Worm (Caenorhabditis elegans): ENCODE results near the gene F45D11.11.

- no peak for TF ChIP-seq lin-39 (tag; optimal IDR thresholded peaks at IDR 0.05)
- no peak for TF ChIP-seq unc-62 (GFP tag; optimal IDR thresholded peaks at IDR 0.05)
- TF ChIP-seq aly-2 (tag; optimal IDR thresholded peaks at IDR 0.05): no peak
- TF ChIP-seq zag-1 (tag; optimal IDR thresholded peaks at IDR 0.05): no peak
- TF ChIP-seq ZK546.5 (tag; optimal IDR thresholded peaks at IDR 0.05): no peak
- TF ChIP-seq mdl-1 (tag; optimal IDR thresholded peaks at IDR 0.05): no peak
- no peak for TF ChIP-seq nhr-76 (tag; optimal IDR thresholded peaks at IDR 0.05)
- no peak for TF ChIP-seq nhr-25 (tag; optimal IDR thresholded peaks at IDR 0.05)
- no peak for TF ChIP-seq jun-1 (tag; optimal IDR thresholded peaks at IDR 0.05)
- no peak for TF ChIP-seq ceh-9 (tag; optimal IDR thresholded peaks at IDR 0.05)
- TF ChIP-seq pha-4 (tag; optimal IDR thresholded peaks at IDR 0.05): no peak
- TF ChIP-seq R02D3.7 (tag; optimal IDR thresholded peaks at IDR 0.05): no peak
- TF ChIP-seq ztf-4 (tag; optimal IDR thresholded peaks at IDR 0.05): no peak
- TF ChIP-seq nhr-77 (tag; optimal IDR thresholded peaks at IDR 0.05): no peak
Measured at ce11 chrII:973999-974398, 22.0 kb downstream of the F45D11.11 start, which contains the start of gene fbxc-14.

Measured in whole organism, L3 larva.